Worm (Caenorhabditis elegans) whole organism, early embryonic: ENCODE results near the gene alh-12.

Experiments
- B0310.2 ChIP-seq: sonication (generic microtip); optimal IDR thresholded peaks from 2 replicates; lab custom pipeline; 2016; ENCODE audit warnings: mild to moderate bottlenecking, missing genetic modification characterization, missing compliant biosample characterization
- F13C5.2 ChIP-seq: sonication (generic microtip); optimal IDR thresholded peaks from 2 replicates; lab custom pipeline; 2017; ENCODE audit warnings: mild to moderate bottlenecking, missing genetic modification characterization, inconsistent platforms, missing compliant biosample characterization
- ama-1 ChIP-seq: fragments of 150-350 bp; optimal IDR thresholded peaks from 2 replicates; lab custom pipeline; 2014
- ceh-36 ChIP-seq: sonication (generic microtip); optimal IDR thresholded peaks from 2 replicates; lab custom pipeline; 2016; ENCODE audit warnings: missing genetic modification characterization, inconsistent platforms, missing compliant biosample characterization
- ets-7 ChIP-seq: sonication (generic microtip); optimal IDR thresholded peaks from 2 replicates; lab custom pipeline; 2016; ENCODE audit warnings: missing genotype, missing genetic modification characterization, missing compliant biosample characterization
- flt-1 ChIP-seq: fragments of 200-800 bp; sonication (Bioruptor generic); IDR thresholded peaks from 2 replicates; pipeline ENCODE4 v1.3.6; 2022; ENCODE audit warnings: missing genetic modification characterization, missing compliant biosample characterization
- hmbx-1 ChIP-seq: sonication (generic microtip); optimal IDR thresholded peaks from 2 replicates; lab custom pipeline; 2016; ENCODE audit warnings: mild to moderate bottlenecking, missing genetic modification characterization, missing compliant biosample characterization
- hmg-4 ChIP-seq: fragments of 200-800 bp; sonication (Bioruptor generic); optimal IDR thresholded peaks from 2 replicates; lab custom pipeline; 2018; ENCODE audit warnings: mild to moderate bottlenecking, missing genetic modification characterization, missing compliant biosample characterization
- hnd-1 ChIP-seq: sonication (generic microtip); optimal IDR thresholded peaks from 2 replicates; lab custom pipeline; 2016; ENCODE audit warnings: missing genetic modification characterization, missing compliant biosample characterization
- pes-1 ChIP-seq: fragments of 200-800 bp; sonication (Bioruptor generic); IDR thresholded peaks from 2 replicates; pipeline ENCODE4 v1.3.6; 2022; ENCODE audit warnings: missing genetic modification reagents, missing genetic modification characterization, missing compliant biosample characterization
- sea-1 ChIP-seq: fragments of 200-800 bp; sonication (Bioruptor generic); conservative IDR thresholded peaks from 2 replicates; pipeline ENCODE4 v1.3.6; 2022; ENCODE audit warnings: missing genetic modification characterization, missing compliant biosample characterization
- tbx-11 ChIP-seq: fragments of 200-800 bp; sonication (Bioruptor generic); IDR thresholded peaks from 2 replicates; pipeline ENCODE4 v1.3.6; 2022; ENCODE audit warnings: missing genetic modification characterization, missing compliant biosample characterization
- tbx-37 ChIP-seq: fragments of 200-800 bp; sonication (Bioruptor generic); conservative IDR thresholded peaks from 2 replicates; pipeline ENCODE4 v1.3.6; 2022; ENCODE audit warnings: missing genetic modification reagents, missing genetic modification characterization, missing compliant biosample characterization
- tra-4 ChIP-seq: sonication (generic microtip); optimal IDR thresholded peaks from 2 replicates; lab custom pipeline; 2017; ENCODE audit warnings: missing genetic modification characterization, missing compliant biosample characterization

- TF ChIP-seq hmbx-1 (no peak), ets-7 (tag; lab: Kevin White, UChicago) (no peak), hnd-1 (tag; lab: Kevin White, UChicago) (no peak), ceh-36 (tag; lab: Kevin White, UChicago) (no peak), tbx-11 (GFP tag; lab: Robert Waterston, UW) (no peak), flt-1 (GFP tag; lab: Robert Waterston, UW) (no peak), sea-1 (no peak), pes-1 (no peak), tbx-37 (GFP tag; lab: Robert Waterston, UW) (no peak), tra-4 (tag; lab: Kevin White, UChicago) (no peak), B0310.2 (tag; lab: Kevin White, UChicago) (no peak), F13C5.2 (tag; lab: Kevin White, UChicago) (no peak), ama-1 (lab: Kevin White, UChicago) (no peak), hmg-4 (GFP tag; lab: Kevin White, UChicago) (no peak)
Measured at ce11 chrIII:7453653-7454124, at the start of gene alh-12.
